Worm (Caenorhabditis elegans): ENCODE results near the gene cyp-34A8.

DNA sequence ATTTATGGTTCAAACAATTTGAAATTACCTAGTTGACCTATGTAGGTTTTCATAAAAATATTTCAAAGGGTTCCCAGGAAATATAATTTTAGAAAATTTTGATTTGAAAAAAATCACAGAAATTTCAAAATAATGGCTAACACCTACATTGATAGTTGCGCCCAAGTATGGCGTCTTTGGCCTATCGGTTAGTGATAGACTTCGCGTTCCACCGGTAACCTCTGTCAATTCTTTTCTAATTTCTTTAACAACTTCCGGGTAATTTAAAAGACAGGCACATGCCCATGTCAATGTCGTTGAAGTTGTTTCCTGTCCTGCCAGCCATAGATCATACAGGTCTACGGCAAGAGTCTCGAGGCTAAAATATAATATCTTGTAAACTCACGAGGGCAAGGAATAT is 1.3 kb upstream of the cyp-34A8 start:
- TF ChIP-seq pha-4 (tag; optimal IDR thresholded peaks at IDR 0.05) (no peak), zip-8 (tag; optimal IDR thresholded peaks at IDR 0.05) (no peak), ztf-11 (tag; optimal IDR thresholded peaks at IDR 0.05) (no peak), elt-1 (tag; optimal IDR thresholded peaks at IDR 0.05; ENCODE audit: borderline replicate concordance, insufficient read depth) (no peak), unc-62 (GFP tag; optimal IDR thresholded peaks at IDR 0.05) (no peak), nhr-28 (tag; optimal IDR thresholded peaks at IDR 0.05) (no peak), lin-13 (tag; optimal IDR thresholded peaks at IDR 0.05) (no peak), nhr-12 (tag; optimal IDR thresholded peaks at IDR 0.05) (no peak), ces-1 (GFP tag; optimal IDR thresholded peaks at IDR 0.05) (no peak), snpc-4 (tag; optimal IDR thresholded peaks at IDR 0.05) (no peak), unc-39 (tag; optimal IDR thresholded peaks at IDR 0.05) (no peak), nhr-2 (tag; optimal IDR thresholded peaks at IDR 0.05) (no peak)

All from whole organism, mixed stage, embryonic.